Fruit fly (Drosophila melanogaster) whole organism, adult: ENCODE results near the gene Hmgcr.

Experiments
- CG11617 ChIP-seq: fragments of 200-800 bp; sonication (Bioruptor generic); optimal IDR thresholded peaks from 2 replicates; lab custom pipeline; 2017; ENCODE audit warnings: mild to moderate bottlenecking, missing biosample characterization, missing genetic modification reagents, missing genetic modification characterization
- CG33017 ChIP-seq: fragments of 200-800 bp; sonication (Bioruptor generic); optimal IDR thresholded peaks from 2 replicates; lab custom pipeline; 2018; ENCODE audit warnings: missing biosample characterization, mild to moderate bottlenecking, missing genetic modification characterization, moderate library complexity
- CG5204 ChIP-seq: fragments of 200-800 bp; sonication (Bioruptor generic); optimal IDR thresholded peaks from 2 replicates; lab custom pipeline; 2016; ENCODE audit warnings: missing biosample characterization, missing genetic modification characterization
- Clk ChIP-seq: fragments of 200-800 bp; sonication (Bioruptor generic); optimal IDR thresholded peaks from 2 replicates; lab custom pipeline; 2017; ENCODE audit warnings: missing biosample characterization, missing genetic modification characterization
- Crg-1 ChIP-seq: fragments of 200-800 bp; sonication (Bioruptor generic); optimal IDR thresholded peaks from 2 replicates; lab custom pipeline; 2016; ENCODE audit warnings: missing biosample characterization, missing genetic modification characterization
- Mnt ChIP-seq: fragments of 200-800 bp; sonication (Bioruptor generic); optimal IDR thresholded peaks from 2 replicates; lab custom pipeline; 2016; ENCODE audit warnings: missing biosample characterization, mild to moderate bottlenecking, missing genetic modification characterization
- cic ChIP-seq: fragments of 200-800 bp; sonication (Bioruptor generic); optimal IDR thresholded peaks from 2 replicates; lab custom pipeline; 2017; ENCODE audit warnings: missing biosample characterization, mild to moderate bottlenecking, missing genetic modification characterization, moderate library complexity
- cnc ChIP-seq, 2 experiments: fragments of >200 bp; optimal IDR thresholded peaks; 2 replicates each; lab custom pipeline; 2017
- kay ChIP-seq: fragments of 200-800 bp; sonication (Bioruptor generic); peaks from one replicate; lab custom pipeline; 2016; ENCODE audit warnings: missing biosample characterization, missing genetic modification characterization, borderline replicate concordance
- pad ChIP-seq: fragments of 200-800 bp; sonication (Bioruptor generic); optimal IDR thresholded peaks from 3 replicates; lab custom pipeline; 2017; ENCODE audit warnings: missing biosample characterization, missing genetic modification characterization, mild to moderate bottlenecking, moderate library complexity, missing genetic modification reagents
- toe ChIP-seq: fragments of 200-800 bp; sonication (Bioruptor generic); optimal IDR thresholded peaks from 2 replicates; lab custom pipeline; 2016; ENCODE audit warnings: missing biosample characterization, missing genetic modification characterization

DNA sequence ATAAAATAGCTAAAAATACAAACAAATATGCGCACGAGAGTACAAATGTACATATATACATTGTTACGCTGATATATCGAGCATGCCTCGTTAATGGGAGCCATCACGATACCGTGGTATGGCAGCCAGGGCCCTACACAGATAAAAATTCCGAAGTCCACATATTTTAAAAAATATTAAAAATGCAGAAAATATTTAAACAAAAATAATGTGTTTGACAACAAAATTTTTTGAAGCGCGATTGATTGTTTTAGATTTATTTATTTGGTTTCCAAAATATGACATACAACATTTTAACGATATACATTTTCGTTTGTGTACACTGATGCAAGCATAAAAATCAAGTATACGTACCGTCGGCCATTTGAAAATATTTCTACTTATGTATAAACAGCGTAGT lies 6.4 kb upstream of the Hmgcr start:
- TF ChIP-seq cic (GFP tag; lab: Kevin White, UChicago), result no peak
- TF ChIP-seq kay (GFP tag; lab: Kevin White, UChicago), result peak; percentile 88
- TF ChIP-seq CG5204 (GFP tag; lab: Kevin White, UChicago), result peak; percentile 66
- peak; percentile 25 for TF ChIP-seq Mnt (GFP tag; lab: Kevin White, UChicago)
- TF ChIP-seq pad (GFP tag; lab: Kevin White, UChicago), result peak; percentile 22
- TF ChIP-seq CG33017 (tag; lab: Kevin White, UChicago), result peak; percentile 87
- TF ChIP-seq Clk (GFP tag; lab: Kevin White, UChicago), result no peak
- peak; percentile 67 for TF ChIP-seq toe (GFP tag; lab: Kevin White, UChicago)
- TF ChIP-seq CG11617 (GFP tag; lab: Kevin White, UChicago), result peak; percentile 69
- TF ChIP-seq cnc (optimal IDR thresholded peaks at IDR 0.05; lab: Kevin White, UChicago), result no peak
- no peak for TF ChIP-seq Crg-1
